Worm (Caenorhabditis elegans): ENCODE data around the gene K07F5.14.

- TF ChIP-seq mep-1 (tag; optimal IDR thresholded peaks at IDR 0.05) (no peak), lsy-2 (tag; optimal IDR thresholded peaks at IDR 0.05) (no peak), blmp-1 (tag; optimal IDR thresholded peaks at IDR 0.05) (no peak), pha-4 (tag; optimal IDR thresholded peaks at IDR 0.05) (no peak), lin-13 (tag; optimal IDR thresholded peaks at IDR 0.05) (no peak), sem-2 (GFP tag; optimal IDR thresholded peaks at IDR 0.05) (no peak), mab-5 (tag; optimal IDR thresholded peaks at IDR 0.05) (no peak), nhr-237 (tag; optimal IDR thresholded peaks at IDR 0.05) (no peak), ces-1 (GFP tag; optimal IDR thresholded peaks at IDR 0.05) (no peak), unc-62 (GFP tag; optimal IDR thresholded peaks at IDR 0.05) (no peak)
Observed at ce11 chrIV:9825196-9825744, 36.8 kb upstream of the K07F5.14 start, which contains the start of gene mtr-4.
